Worm (Caenorhabditis elegans) whole organism, L4 larva: ENCODE measurements around the gene F52C9.5.
A peak's percentile ranks its signal among the peaks of the same experiment; 100 is the strongest.

Experiments used
- D1046.2 ChIP-seq: fragments of 200-800 bp; sonication (Bioruptor generic); IDR thresholded peaks from 2 replicates; pipeline ENCODE4 v1.3.6; 2022; ENCODE audit warnings: missing genetic modification characterization, missing compliant biosample characterization
- F26F4.8 ChIP-seq: fragments of 200-800 bp; sonication (Bioruptor generic); conservative IDR thresholded peaks from 2 replicates; pipeline ENCODE4 v1.3.6; 2022; ENCODE audit warnings: missing genetic modification characterization, missing compliant biosample characterization
- T26A8.4 ChIP-seq: fragments of 200-800 bp; sonication (Bioruptor generic); IDR thresholded peaks from 2 replicates; pipeline ENCODE4 v1.3.6; 2022; ENCODE audit warnings: missing genetic modification characterization, missing compliant biosample characterization
- Y105C5A.15 ChIP-seq: fragments of 200-800 bp; sonication (Bioruptor generic); IDR thresholded peaks from 2 replicates; pipeline ENCODE4 v1.3.6; 2022; ENCODE audit warnings: missing genetic modification characterization, missing compliant biosample characterization
- Y5F2A.4 ChIP-seq: fragments of 200-800 bp; sonication (Bioruptor generic); optimal IDR thresholded peaks from 2 replicates; lab custom pipeline; 2018; ENCODE audit warnings: mild to moderate bottlenecking, missing genetic modification characterization, missing compliant biosample characterization
- aha-1 ChIP-seq: fragments of 150-350 bp; peaks from one replicate; lab custom pipeline; 2014; ENCODE audit warnings: missing biosample characterization, missing genetic modification characterization
- ama-1 ChIP-seq: fragments of 150-350 bp; optimal IDR thresholded peaks from 2 replicates; lab custom pipeline; 2014; ENCODE audit warnings: inconsistent platforms, mixed read lengths
- arid-1 ChIP-seq: fragments of 200-800 bp; sonication (Bioruptor generic); conservative IDR thresholded peaks from 2 replicates; pipeline ENCODE4 v1.3.6; 2022; ENCODE audit warnings: missing genetic modification reagents, missing genetic modification characterization, missing compliant biosample characterization
- ces-1 ChIP-seq: fragments of 150-350 bp; sonication (generic microtip); optimal IDR thresholded peaks from 4 replicates; lab custom pipeline; 2014; ENCODE audit warnings: missing biosample characterization, missing genetic modification reagents, missing genetic modification characterization
- cey-2 ChIP-seq: sonication (generic microtip); optimal IDR thresholded peaks from 3 replicates; lab custom pipeline; 2017; ENCODE audit warnings: missing genetic modification characterization, mild to moderate bottlenecking, missing compliant biosample characterization, antibody characterized with exemption, borderline replicate concordance; ENCODE audit not compliant: insufficient read depth
- ctbp-1 ChIP-seq: fragments of 200-800 bp; sonication (Bioruptor generic); IDR thresholded peaks from 2 replicates; pipeline ENCODE4 v1.3.6; 2022; ENCODE audit warnings: missing genetic modification reagents, missing genetic modification characterization, missing compliant biosample characterization
- daf-16 ChIP-seq, 3 experiments: sonication (generic microtip); optimal IDR thresholded peaks; 2 replicates each; lab custom pipeline; 2016 to 2017; ENCODE audit warnings: missing genetic modification characterization in 3 of 3, missing genetic modification reagents in 3 of 3, mild to moderate bottlenecking in 2 of 3, missing compliant biosample characterization in 2 of 3, missing biosample characterization in 1 of 3, moderate library complexity in 1 of 3
- dmd-6 ChIP-seq: fragments of 200-800 bp; sonication (Bioruptor generic); IDR thresholded peaks from 2 replicates; pipeline ENCODE4 v1.3.6; 2022; ENCODE audit warnings: missing genetic modification reagents, missing genetic modification characterization, missing compliant biosample characterization
- dpl-1 ChIP-seq: fragments of 150-350 bp; optimal IDR thresholded peaks from 2 replicates; lab custom pipeline; 2014; ENCODE audit warnings: missing biosample characterization, missing genetic modification reagents, missing genetic modification characterization
- dve-1 ChIP-seq: sonication (generic microtip); optimal IDR thresholded peaks from 2 replicates; lab custom pipeline; 2017; ENCODE audit warnings: antibody characterized with exemption, mild to moderate bottlenecking, missing genetic modification characterization, missing compliant biosample characterization; ENCODE audit not compliant: insufficient read depth
- egl-43 ChIP-seq: fragments of 200-800 bp; sonication (Bioruptor generic); IDR thresholded peaks from 2 replicates; pipeline ENCODE4 v1.3.6; 2022; ENCODE audit warnings: missing genetic modification reagents, missing genetic modification characterization, missing compliant biosample characterization
- hlh-30 ChIP-seq: sonication (generic microtip); optimal IDR thresholded peaks from 2 replicates; lab custom pipeline; 2017; ENCODE audit warnings: antibody characterized with exemption, mild to moderate bottlenecking, missing genetic modification characterization, missing compliant biosample characterization; ENCODE audit not compliant: insufficient read depth
- lin-15B ChIP-seq: fragments of 150-350 bp; sonication (generic microtip); optimal IDR thresholded peaks from 3 replicates; lab custom pipeline; 2014; ENCODE audit warnings: missing biosample characterization, missing genetic modification characterization
- mdl-1 ChIP-seq, 2 experiments: fragments of 150-350 bp in 1 of 2; sonication (generic microtip) in 1 of 2; optimal IDR thresholded peaks; 2 replicates each; lab custom pipeline; 2014 to 2017; ENCODE audit warnings: missing biosample characterization in 2 of 2, missing genetic modification characterization in 2 of 2
- mep-1 ChIP-seq: fragments of 150-350 bp; sonication (generic microtip); optimal IDR thresholded peaks from 3 replicates; lab custom pipeline; 2014; ENCODE audit warnings: missing biosample characterization, missing genetic modification characterization
- mes-2 ChIP-seq: sonication (generic microtip); optimal IDR thresholded peaks from 2 replicates; lab custom pipeline; 2016; ENCODE audit warnings: missing genotype, mild to moderate bottlenecking, missing genetic modification characterization, missing compliant biosample characterization; ENCODE audit not compliant: poor library complexity, severe bottlenecking
- nhr-41 ChIP-seq: fragments of 200-800 bp; sonication (Bioruptor generic); IDR thresholded peaks from 2 replicates; pipeline ENCODE4 v1.3.6; 2022; ENCODE audit warnings: missing genetic modification reagents, missing genetic modification characterization, missing compliant biosample characterization
- nhr-77 ChIP-seq: fragments of 150-350 bp; optimal IDR thresholded peaks from 2 replicates; lab custom pipeline; 2014; ENCODE audit warnings: missing biosample characterization, missing genetic modification characterization
- pha-4 ChIP-seq, 2 experiments: fragments of 150-350 bp in 1 of 2; fragments of 200-800 bp in 1 of 2; sonication (Bioruptor generic) in 1 of 2; IDR thresholded peaks in 1 of 2; optimal IDR thresholded peaks in 1 of 2; 2 replicates each; pipeline versions ENCODE4 v1.3.6 to Lab custom; 2014 to 2022; ENCODE audit warnings: missing genetic modification characterization in 2 of 2, missing genetic modification reagents in 2 of 2, missing biosample characterization in 1 of 2, missing compliant biosample characterization in 1 of 2
- php-3 ChIP-seq: fragments of 200-800 bp; sonication (Bioruptor generic); IDR thresholded peaks from 2 replicates; pipeline ENCODE4 v1.3.6; 2022; ENCODE audit warnings: missing genetic modification reagents, missing genetic modification characterization, missing compliant biosample characterization
- pqm-1 ChIP-seq: sonication (generic microtip); optimal IDR thresholded peaks from 2 replicates; lab custom pipeline; 2017; ENCODE audit warnings: missing biosample characterization, missing genetic modification characterization
- sdz-12 ChIP-seq: fragments of 200-800 bp; sonication (Bioruptor generic); optimal IDR thresholded peaks from 2 replicates; lab custom pipeline; 2018; ENCODE audit warnings: mild to moderate bottlenecking, missing genetic modification characterization, missing compliant biosample characterization
- set-16 ChIP-seq: fragments of 200-800 bp; sonication (Bioruptor generic); IDR thresholded peaks from 2 replicates; pipeline ENCODE4 v1.3.6; 2022; ENCODE audit warnings: missing genetic modification reagents, missing genetic modification characterization, missing compliant biosample characterization
- unc-130 ChIP-seq: sonication (generic microtip); optimal IDR thresholded peaks from 2 replicates; lab custom pipeline; 2016; ENCODE audit warnings: missing genetic modification reagents, missing genetic modification characterization, missing compliant biosample characterization
- unc-62 ChIP-seq, 3 experiments: fragments of 150-350 bp in 1 of 3; sonication (generic microtip); optimal IDR thresholded peaks in 2 of 3; peaks in 1 of 3; 1 replicate in 1 of 3; 2 replicates in 2 of 3; lab custom pipeline; 2014 to 2017; ENCODE audit warnings: missing biosample characterization in 3 of 3, missing genetic modification characterization in 3 of 3, missing genetic modification reagents in 3 of 3, missing genotype in 1 of 3
- zfp-2 ChIP-seq: sonication (generic microtip); optimal IDR thresholded peaks from 2 replicates; lab custom pipeline; 2016; ENCODE audit warnings: mild to moderate bottlenecking, missing genetic modification characterization, missing compliant biosample characterization
- zfp-3 ChIP-seq: fragments of 200-800 bp; sonication (Bioruptor generic); conservative IDR thresholded peaks from 2 replicates; pipeline ENCODE4 v1.3.6; 2022; ENCODE audit warnings: missing genetic modification reagents, missing genetic modification characterization, missing compliant biosample characterization
- ztf-11 ChIP-seq: fragments of 150-350 bp; optimal IDR thresholded peaks from 2 replicates; lab custom pipeline; 2014; ENCODE audit warnings: missing biosample characterization, missing genetic modification characterization
- ztf-7 ChIP-seq: fragments of 150-350 bp; optimal IDR thresholded peaks from 2 replicates; lab custom pipeline; 2014; ENCODE audit warnings: missing biosample characterization, missing genetic modification characterization

F52C9.5 gene

DNA sequence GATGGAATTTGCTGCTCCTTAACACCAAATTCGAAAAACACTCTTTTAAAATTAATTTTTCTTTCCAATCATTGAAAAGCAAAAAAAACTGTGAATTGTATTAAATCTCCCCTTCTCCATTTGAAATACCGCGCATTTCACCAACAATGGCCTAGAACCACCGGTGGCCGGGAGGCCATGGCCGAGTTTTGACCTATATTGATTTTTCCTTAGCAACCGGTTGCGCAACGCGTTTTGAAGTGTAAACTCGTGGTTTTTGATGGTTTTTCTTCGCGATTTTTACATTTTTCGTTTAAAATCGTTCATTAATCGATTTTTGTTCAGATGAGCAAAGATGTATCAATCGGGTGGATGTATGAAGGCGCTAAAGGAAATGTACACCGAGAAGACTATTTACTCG lies 6.3 kb downstream of the F52C9.5 start, which contains the start of gene mog-3 (continued):
- TF ChIP-seq daf-16 (GFP tag; optimal IDR thresholded peaks at IDR 0.05; lab: Kevin White, UChicago) (no peak), daf-16 (tag; optimal IDR thresholded peaks at IDR 0.05; lab: Kevin White, UChicago) (peak; percentile 30)

DNA sequence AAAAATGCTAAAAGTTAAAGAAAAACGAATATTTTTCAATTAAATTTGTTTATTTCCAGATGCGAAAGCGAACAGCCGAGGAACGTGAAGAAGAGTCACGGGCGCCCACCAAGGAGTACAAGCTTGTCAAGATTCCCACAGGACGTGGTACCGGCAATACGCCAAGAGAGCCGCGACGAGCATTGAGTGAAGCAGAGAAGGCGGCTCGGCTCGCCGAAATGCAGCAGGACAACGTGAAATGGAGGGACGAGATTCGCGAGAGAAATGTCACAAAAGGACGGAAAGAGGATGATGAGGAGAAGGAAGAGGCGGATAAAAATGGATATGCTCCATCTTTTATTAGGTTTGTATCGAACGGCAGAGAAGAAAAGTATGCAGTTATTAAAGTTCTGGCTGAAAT lies 8.4 kb downstream of the F52C9.5 start:
- TF ChIP-seq pha-4 (GFP tag; IDR thresholded peaks at IDR 0.05; lab: Robert Waterston, UW) (0 out of 2 replicates have a peak, but pooled peaks have one; percentile 17), pha-4 (tag; optimal IDR thresholded peaks at IDR 0.05; lab: Kevin White, UChicago) (no peak), mdl-1 (tag; optimal IDR thresholded peaks at IDR 0.05; lab: Kevin White, UChicago) (no peak), pqm-1 (no peak), set-16 (GFP tag; lab: Robert Waterston, UW) (peak; percentile 57), D1046.2 (GFP tag; lab: Robert Waterston, UW) (no peak)

DNA sequence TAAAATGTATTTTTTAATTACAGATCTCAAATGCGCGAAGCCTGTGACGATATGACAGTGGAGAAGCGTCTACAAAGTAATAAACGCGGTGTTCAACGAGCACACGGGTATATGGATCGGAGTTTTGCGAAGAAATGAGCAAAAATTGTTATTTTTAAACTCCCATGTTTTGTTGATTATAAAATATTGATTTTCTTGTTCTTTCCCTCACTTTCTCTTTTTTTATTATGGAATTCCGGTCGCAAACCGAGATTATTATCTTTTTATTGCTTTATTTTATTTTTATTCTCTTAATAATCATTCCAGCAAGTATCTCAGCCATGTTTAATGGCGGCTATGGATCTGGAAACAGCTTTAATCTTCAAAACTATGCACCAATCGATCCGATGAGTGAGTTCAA lies 8.9 kb downstream of the F52C9.5 start, which contains the start of gene pqe-1:
Gene pqe-1 (plus strand): TSS at position 301 of the 400 bp plus-strand sequence.
- TF ChIP-seq arid-1 (GFP tag; lab: Robert Waterston, UW): 0 out of 2 replicates have a peak, but pooled peaks have one; percentile 12
- TF ChIP-seq zfp-2 (tag; lab: Kevin White, UChicago): no peak

DNA sequence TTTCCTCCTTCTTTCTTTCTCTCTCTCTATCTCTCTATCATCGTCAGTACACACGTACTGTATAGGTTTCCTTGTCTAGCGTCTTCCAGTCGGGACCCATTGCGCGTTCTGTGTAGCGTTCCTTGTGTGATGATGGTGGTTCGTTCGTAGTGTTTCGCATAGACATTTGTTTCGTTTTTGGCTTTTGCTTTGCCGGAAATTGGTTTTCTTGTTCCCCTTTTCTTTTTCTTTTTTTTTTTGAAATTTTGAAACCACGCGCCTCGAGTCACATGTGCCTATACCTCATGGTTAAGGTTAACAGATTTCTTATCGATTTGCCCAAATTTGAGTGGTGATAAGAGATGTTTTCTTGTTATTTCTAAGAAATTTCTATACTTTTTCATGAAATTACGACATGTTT lies 16.6 kb downstream of the F52C9.5 start:
- no peak for TF ChIP-seq ztf-11 (tag; lab: Kevin White, UChicago)
- TF ChIP-seq hlh-30 (tag; lab: Kevin White, UChicago): peak; percentile 46
- no peak for TF ChIP-seq T26A8.4
- TF ChIP-seq nhr-77 (tag; lab: Kevin White, UChicago): no peak
- no peak for TF ChIP-seq dpl-1
- TF ChIP-seq php-3 (GFP tag; lab: Robert Waterston, UW): no peak
- no peak for TF ChIP-seq cey-2 (tag; lab: Kevin White, UChicago)
- TF ChIP-seq dve-1 (tag; lab: Kevin White, UChicago): peak; percentile 42
- TF ChIP-seq zfp-2 (tag; lab: Kevin White, UChicago): no peak
- TF ChIP-seq sdz-12: no peak
- no peak for TF ChIP-seq nhr-41 (GFP tag; lab: Robert Waterston, UW)
- TF ChIP-seq daf-16 (GFP tag; optimal IDR thresholded peaks at IDR 0.05; lab: Kevin White, UChicago): no peak
- peak; percentile 43 for TF ChIP-seq daf-16 (tag; optimal IDR thresholded peaks at IDR 0.05; lab: Kevin White, UChicago)
- TF ChIP-seq mep-1: no peak
- no peak for TF ChIP-seq ztf-7
- TF ChIP-seq ces-1: no peak
- no peak for TF ChIP-seq egl-43
- TF ChIP-seq lin-15B: no peak
- TF ChIP-seq zfp-3 (GFP tag; lab: Robert Waterston, UW): no peak

ce11 chrIII:5321661-5322060 lies 19.6 kb downstream of the F52C9.5 start, which contains the start of gene F52C9.3:
Gene F52C9.3, plus strand, starts transcription at chrIII:5321885.
- TF ChIP-seq F26F4.8 (GFP tag; lab: Robert Waterston, UW) (no peak), Y105C5A.15 (GFP tag; lab: Robert Waterston, UW) (no peak), unc-62 (GFP tag; optimal IDR thresholded peaks at IDR 0.05 in 1 of 2; lab: Kevin White, UChicago) (peak in 1 of 2 experiments; percentile 42), unc-62 (tag; optimal IDR thresholded peaks at IDR 0.05; lab: Kevin White, UChicago) (no peak), mes-2 (tag; lab: Kevin White, UChicago) (peak; percentile 1), nhr-41 (GFP tag; lab: Robert Waterston, UW) (no peak), daf-16 (GFP tag; optimal IDR thresholded peaks at IDR 0.05; lab: Kevin White, UChicago) (no peak), daf-16 (tag; optimal IDR thresholded peaks at IDR 0.05; lab: Kevin White, UChicago) (peak; percentile 23), dmd-6 (GFP tag; lab: Robert Waterston, UW) (no peak), ama-1 (peak; percentile 82), dve-1 (tag; lab: Kevin White, UChicago) (no peak), T26A8.4 (0 out of 2 replicates have a peak, but pooled peaks have one; percentile 39), aha-1 (tag; lab: Kevin White, UChicago) (peak; percentile 80), Y5F2A.4 (no peak), ctbp-1 (GFP tag; lab: Robert Waterston, UW) (no peak), unc-130 (GFP tag; lab: Kevin White, UChicago) (no peak)
- TF ChIP-seq, all 104 proteins: peak for 6
